Fruit fly (Drosophila melanogaster) whole organism, prepupa: ENCODE data around the gene Jarid2.

ENCODE experiments used
- Blimp-1 ChIP-seq: fragments of 200-800 bp; sonication (Bioruptor generic); optimal IDR thresholded peaks from 3 replicates; lab custom pipeline; 2017; ENCODE audit warnings: missing biosample characterization, missing genetic modification characterization, mild to moderate bottlenecking, moderate library complexity, missing genetic modification reagents
- CG10631 ChIP-seq: fragments of 200-800 bp; sonication (Bioruptor generic); optimal IDR thresholded peaks from 2 replicates; lab custom pipeline; 2016; ENCODE audit warnings: missing biosample characterization, missing genetic modification characterization
- CG10669 ChIP-seq: fragments of 200-800 bp; sonication (Bioruptor generic); optimal IDR thresholded peaks from 3 replicates; lab custom pipeline; 2018; ENCODE audit warnings: missing biosample characterization, mild to moderate bottlenecking, missing genetic modification characterization, moderate library complexity
- CG11762 ChIP-seq: fragments of 200-800 bp; sonication (Bioruptor generic); optimal IDR thresholded peaks from 3 replicates; lab custom pipeline; 2016; ENCODE audit warnings: missing biosample characterization, missing genetic modification characterization; ENCODE audit not compliant: insufficient read depth
- CG15336 ChIP-seq: fragments of 200-800 bp; sonication (Bioruptor generic); IDR thresholded peaks from 2 replicates; pipeline ENCODE4 v1.3.6; 2022; ENCODE audit warnings: missing biosample characterization, missing genetic modification characterization
- CG16779 ChIP-seq: fragments of 200-800 bp; sonication (Bioruptor generic); optimal IDR thresholded peaks from 3 replicates; lab custom pipeline; 2017; ENCODE audit warnings: missing biosample characterization, mild to moderate bottlenecking, missing genetic modification characterization
- CG3032 ChIP-seq: fragments of 200-800 bp; optimal IDR thresholded peaks from 2 replicates; lab custom pipeline; 2019; ENCODE audit warnings: missing biosample characterization, mild to moderate bottlenecking, missing genetic modification characterization, moderate library complexity
- CG31627 ChIP-seq: fragments of 200-800 bp; sonication (Bioruptor generic); optimal IDR thresholded peaks from 3 replicates; lab custom pipeline; 2016; ENCODE audit warnings: missing biosample characterization, missing genetic modification characterization
- CG32006 ChIP-seq: fragments of 200-800 bp; sonication (Bioruptor generic); optimal IDR thresholded peaks from 3 replicates; lab custom pipeline; 2017; ENCODE audit warnings: missing biosample characterization, mild to moderate bottlenecking, missing genetic modification characterization
- CG34406 ChIP-seq: fragments of 200-800 bp; sonication (Bioruptor generic); optimal IDR thresholded peaks from 3 replicates; lab custom pipeline; 2016; ENCODE audit warnings: missing biosample characterization, missing genetic modification characterization
- CG3919 ChIP-seq: fragments of 200-800 bp; sonication (Bioruptor generic); optimal IDR thresholded peaks from 3 replicates; lab custom pipeline; 2016; ENCODE audit warnings: missing biosample characterization, missing genetic modification characterization
- CG4318 ChIP-seq: fragments of 200-800 bp; sonication (Bioruptor generic); optimal IDR thresholded peaks from 3 replicates; lab custom pipeline; 2017; ENCODE audit warnings: missing biosample characterization, mild to moderate bottlenecking, missing genetic modification characterization
- CG6163 ChIP-seq: fragments of 200-800 bp; sonication (Bioruptor generic); IDR thresholded peaks from 3 replicates; pipeline ENCODE4 v1.3.6; 2022; ENCODE audit warnings: missing biosample characterization, missing genetic modification characterization
- CG6276 ChIP-seq: fragments of 200-800 bp; sonication (Bioruptor generic); optimal IDR thresholded peaks from 2 replicates; lab custom pipeline; 2017; ENCODE audit warnings: missing biosample characterization, mild to moderate bottlenecking, missing genetic modification characterization
- CG6792 ChIP-seq: fragments of 200-800 bp; sonication (Bioruptor generic); optimal IDR thresholded peaks from 3 replicates; lab custom pipeline; 2016; ENCODE audit warnings: missing biosample characterization, missing genetic modification characterization
- CG6854 ChIP-seq: fragments of 200-800 bp; sonication (Bioruptor generic); optimal IDR thresholded peaks from 2 replicates; lab custom pipeline; 2017; ENCODE audit warnings: missing biosample characterization, mild to moderate bottlenecking, missing genetic modification characterization
- CG7368 ChIP-seq: fragments of 200-800 bp; sonication (Bioruptor generic); optimal IDR thresholded peaks from 3 replicates; lab custom pipeline; 2016; ENCODE audit warnings: missing biosample characterization, missing genetic modification characterization
- CG8119 ChIP-seq: fragments of 200-800 bp; sonication (Bioruptor generic); IDR thresholded peaks from 3 replicates; pipeline ENCODE4 v1.3.6; 2022; ENCODE audit warnings: missing biosample characterization, missing genetic modification characterization
- CG8319 ChIP-seq: fragments of 200-800 bp; sonication (Bioruptor generic); optimal IDR thresholded peaks from 3 replicates; lab custom pipeline; 2016; ENCODE audit warnings: missing biosample characterization, missing genetic modification characterization
- CG8632 ChIP-seq: fragments of 200-800 bp; sonication (Bioruptor generic); optimal IDR thresholded peaks from 3 replicates; lab custom pipeline; 2016; ENCODE audit warnings: missing biosample characterization, missing genetic modification characterization
- Eip75B ChIP-seq: fragments of 200-800 bp; sonication (Bioruptor generic); optimal IDR thresholded peaks from 3 replicates; lab custom pipeline; 2016; ENCODE audit warnings: missing biosample characterization, missing genetic modification characterization
- Eip93F ChIP-seq: fragments of 200-800 bp; sonication (Bioruptor generic); optimal IDR thresholded peaks from 2 replicates; lab custom pipeline; 2016; ENCODE audit warnings: missing biosample characterization, mild to moderate bottlenecking, missing genetic modification characterization
- Ets21C ChIP-seq: fragments of 200-800 bp; sonication (Bioruptor generic); optimal IDR thresholded peaks from 3 replicates; lab custom pipeline; 2016; ENCODE audit warnings: missing biosample characterization, missing genetic modification characterization
- Ets96B ChIP-seq: fragments of 200-800 bp; optimal IDR thresholded peaks from 2 replicates; lab custom pipeline; 2019; ENCODE audit warnings: missing biosample characterization, mild to moderate bottlenecking, missing genetic modification characterization, moderate library complexity
- Gug ChIP-seq: fragments of 200-800 bp; sonication (Bioruptor generic); IDR thresholded peaks from 2 replicates; pipeline ENCODE4 v1.3.6; 2022; ENCODE audit warnings: missing biosample characterization, missing genetic modification characterization
- Hr38 ChIP-seq: sonication (Bioruptor generic); optimal IDR thresholded peaks from 2 replicates; lab custom pipeline; 2016; ENCODE audit warnings: missing biosample characterization, missing genetic modification characterization
- Hr39 ChIP-seq: fragments of 200-800 bp; sonication (Bioruptor generic); optimal IDR thresholded peaks from 2 replicates; lab custom pipeline; 2016; ENCODE audit warnings: missing biosample characterization, missing genetic modification characterization
- Lpt ChIP-seq: fragments of 200-800 bp; sonication (Bioruptor generic); optimal IDR thresholded peaks from 3 replicates; lab custom pipeline; 2016; ENCODE audit warnings: missing biosample characterization, missing genetic modification characterization
- Met ChIP-seq: fragments of 200-800 bp; sonication (Bioruptor generic); optimal IDR thresholded peaks from 3 replicates; lab custom pipeline; 2016; ENCODE audit warnings: missing biosample characterization, missing genetic modification characterization
- OdsH ChIP-seq: fragments of 200-800 bp; sonication (Bioruptor generic); optimal IDR thresholded peaks from 3 replicates; lab custom pipeline; 2016; ENCODE audit warnings: missing biosample characterization, missing genetic modification characterization
- Smox ChIP-seq: fragments of 200-800 bp; sonication (Bioruptor generic); optimal IDR thresholded peaks from 3 replicates; lab custom pipeline; 2016; ENCODE audit warnings: missing biosample characterization, missing genetic modification characterization
- Sox102F ChIP-seq: fragments of 200-800 bp; sonication (Bioruptor generic); optimal IDR thresholded peaks from 2 replicates; lab custom pipeline; 2016; ENCODE audit warnings: missing biosample characterization, mild to moderate bottlenecking, missing genetic modification characterization
- Sox14 ChIP-seq: fragments of 200-800 bp; sonication (Bioruptor generic); optimal IDR thresholded peaks from 3 replicates; lab custom pipeline; 2016; ENCODE audit warnings: missing biosample characterization, missing genetic modification characterization
- Sox15 ChIP-seq: fragments of 200-800 bp; sonication (Bioruptor generic); optimal IDR thresholded peaks from 3 replicates; lab custom pipeline; 2016; ENCODE audit warnings: missing biosample characterization, missing genetic modification characterization
- achi ChIP-seq: fragments of 200-800 bp; sonication (Bioruptor generic); optimal IDR thresholded peaks from 3 replicates; lab custom pipeline; 2016; ENCODE audit warnings: missing biosample characterization, missing genetic modification characterization
- acj6 ChIP-seq: fragments of 200-800 bp; sonication (Bioruptor generic); optimal IDR thresholded peaks from 3 replicates; lab custom pipeline; 2016; ENCODE audit warnings: missing biosample characterization, missing genetic modification characterization
- dac ChIP-seq: fragments of 200-800 bp; sonication (Bioruptor generic); optimal IDR thresholded peaks from 2 replicates; lab custom pipeline; 2017; ENCODE audit warnings: missing biosample characterization, mild to moderate bottlenecking, missing genetic modification characterization
- dsx ChIP-seq: fragments of 200-800 bp; optimal IDR thresholded peaks from 3 replicates; lab custom pipeline; 2019; ENCODE audit warnings: missing biosample characterization, mild to moderate bottlenecking, missing genetic modification characterization, moderate library complexity; ENCODE audit not compliant: poor library complexity, severe bottlenecking
- eg ChIP-seq: fragments of 200-800 bp; sonication (Bioruptor generic); IDR thresholded peaks from 3 replicates; pipeline ENCODE4 v1.3.6; 2022; ENCODE audit warnings: missing biosample characterization, missing genetic modification characterization
- esn ChIP-seq: fragments of 200-800 bp; sonication (Bioruptor generic); optimal IDR thresholded peaks from 2 replicates; lab custom pipeline; 2016; ENCODE audit warnings: missing biosample characterization, mild to moderate bottlenecking, missing genetic modification characterization, moderate library complexity
- fd59A ChIP-seq: fragments of 200-800 bp; sonication (Bioruptor generic); optimal IDR thresholded peaks from 2 replicates; lab custom pipeline; 2017; ENCODE audit warnings: missing biosample characterization, mild to moderate bottlenecking, missing genetic modification characterization, missing genetic modification reagents
- fd85E ChIP-seq: fragments of 200-800 bp; sonication (Bioruptor generic); optimal IDR thresholded peaks from 3 replicates; lab custom pipeline; 2016; ENCODE audit warnings: missing biosample characterization, missing genetic modification characterization
- fkh ChIP-seq: fragments of 200-800 bp; sonication (Bioruptor generic); optimal IDR thresholded peaks from 3 replicates; lab custom pipeline; 2017; ENCODE audit warnings: missing biosample characterization, mild to moderate bottlenecking, missing genetic modification characterization, moderate library complexity
- lz ChIP-seq: fragments of 200-800 bp; sonication (Bioruptor generic); optimal IDR thresholded peaks from 3 replicates; lab custom pipeline; 2016; ENCODE audit warnings: missing biosample characterization, missing genetic modification characterization
- pdm3 ChIP-seq: fragments of 200-800 bp; sonication (Bioruptor generic); optimal IDR thresholded peaks from 3 replicates; lab custom pipeline; 2016; ENCODE audit warnings: missing biosample characterization, missing genetic modification characterization
- salr ChIP-seq, 2 experiments: fragments of 200-800 bp; sonication (Bioruptor generic); optimal IDR thresholded peaks; 3 replicates each; lab custom pipeline; 2016 to 2018; ENCODE audit warnings: missing biosample characterization in 2 of 2, missing genetic modification characterization in 2 of 2, mild to moderate bottlenecking in 1 of 2
- spab ChIP-seq: fragments of 200-800 bp; sonication (Bioruptor generic); optimal IDR thresholded peaks from 2 replicates; lab custom pipeline; 2017; ENCODE audit warnings: missing biosample characterization, mild to moderate bottlenecking, missing genetic modification characterization, missing genetic modification reagents
- ss ChIP-seq, 2 experiments: fragments of 200-800 bp; sonication (Bioruptor generic); optimal IDR thresholded peaks; 2 replicates in 1 of 2; 3 replicates in 1 of 2; lab custom pipeline; 2017 to 2018; ENCODE audit warnings: mild to moderate bottlenecking in 2 of 2, missing biosample characterization in 2 of 2, missing genetic modification characterization in 2 of 2, moderate library complexity in 1 of 2
- svp ChIP-seq: fragments of 200-800 bp; sonication (Bioruptor generic); peaks from one replicate; lab custom pipeline; 2016; ENCODE audit warnings: missing biosample characterization, missing genetic modification characterization
- topi ChIP-seq: fragments of 200-800 bp; sonication (Bioruptor generic); optimal IDR thresholded peaks from 3 replicates; lab custom pipeline; 2016; ENCODE audit warnings: missing biosample characterization, missing genetic modification characterization
- vri ChIP-seq: fragments of 200-800 bp; sonication (Bioruptor generic); optimal IDR thresholded peaks from 3 replicates; lab custom pipeline; 2016; ENCODE audit warnings: missing biosample characterization, mild to moderate bottlenecking, missing genetic modification characterization

Gene Jarid2

dm6 chr3L:9451522-9452118 lies 25.2 kb upstream of the Jarid2 start, which contains the start of the genes CG3448 and ghi:
TSS of gene CG3448 (minus strand) at chr3L:9451572.
TSS of gene ghi (plus strand) at chr3L:9451876.
- TF ChIP-seq Hr39 (GFP tag; lab: Kevin White, UChicago) (peak; percentile 28), Eip93F (GFP tag; lab: Kevin White, UChicago) (peak; percentile 64), dac (GFP tag; lab: Kevin White, UChicago) (no peak), Eip75B (GFP tag; lab: Kevin White, UChicago) (peak; percentile 72), spab (GFP tag; lab: Kevin White, UChicago) (no peak), Met (peak; percentile 63), Smox (GFP tag; lab: Kevin White, UChicago) (no peak), achi (GFP tag; lab: Kevin White, UChicago) (peak; percentile 60), CG3919 (GFP tag; lab: Kevin White, UChicago) (peak; percentile 73), CG3032 (tag; lab: Kevin White, UChicago) (peak; percentile 70), CG8632 (GFP tag; lab: Kevin White, UChicago) (peak; percentile 9), CG34406 (GFP tag; lab: Kevin White, UChicago) (peak; percentile 19), CG11762 (GFP tag; lab: Kevin White, UChicago) (peak; percentile 49), Ets96B (tag; lab: Kevin White, UChicago) (peak; percentile 56), fd59A (GFP tag; lab: Kevin White, UChicago) (no peak), Sox102F (GFP tag; lab: Kevin White, UChicago) (no peak), esn (peak; percentile 75), ss (GFP tag; optimal IDR thresholded peaks at IDR 0.05; lab: Kevin White, UChicago) (peak in 1 of 2 experiments; percentile 66), CG6854 (peak; percentile 22), Gug (GFP tag; lab: Robert Waterston, UW) (peak; percentile 49; the same call in 1 of the 2 replicates), CG10669 (GFP tag; lab: Kevin White, UChicago) (peak; percentile 32), Ets21C (GFP tag; lab: Kevin White, UChicago) (peak; percentile 31), CG6163 (no peak), topi (GFP tag; lab: Kevin White, UChicago) (peak; percentile 55), dsx (GFP tag; lab: Kevin White, UChicago) (peak; percentile 58), svp (GFP tag; lab: Kevin White, UChicago) (peak; percentile 84), CG6792 (GFP tag; lab: Kevin White, UChicago) (peak; percentile 48), OdsH (GFP tag; lab: Kevin White, UChicago) (no peak), fkh (peak; percentile 94), vri (GFP tag; lab: Kevin White, UChicago) (peak; percentile 32), CG32006 (GFP tag; lab: Kevin White, UChicago) (no peak), fd85E (peak; percentile 22), pdm3 (no peak), CG15336 (0 out of 2 replicates have a peak, but pooled peaks have one; percentile 25), CG10631 (no peak), CG6276 (GFP tag; lab: Kevin White, UChicago) (no peak), lz (GFP tag; lab: Kevin White, UChicago) (peak; percentile 61), CG8319 (no peak), salr (GFP tag; optimal IDR thresholded peaks at IDR 0.05; lab: Kevin White, UChicago) (no peak), CG16779 (no peak), CG31627 (peak; percentile 23), acj6 (peak; percentile 58), Sox14 (GFP tag; lab: Kevin White, UChicago) (peak; percentile 30), CG4318 (no peak), Sox15 (GFP tag; lab: Kevin White, UChicago) (no peak), Lpt (peak; percentile 56), CG7368 (GFP tag; lab: Kevin White, UChicago) (peak; percentile 54), Blimp-1 (GFP tag; lab: Kevin White, UChicago) (peak; percentile 25), CG8119 (GFP tag; lab: Robert Waterston, UW) (no peak), Hr38 (GFP tag; lab: Kevin White, UChicago) (no peak), eg (GFP tag; lab: Robert Waterston, UW) (peak; percentile 55; the same call in 2 of the 3 replicates)
